Fruit fly (Drosophila melanogaster) whole organism, embryonic: ENCODE measurements around the gene CG5096.
A peak's percentile ranks its signal among the peaks of the same experiment; 100 is the strongest.

Source experiments
- Awh ChIP-seq: fragments of 200-800 bp; sonication (Bioruptor generic); IDR thresholded peaks from 2 replicates; pipeline ENCODE4, ENCODE4 v1.3.6; 2022; ENCODE audit warnings: missing biosample characterization, missing genetic modification characterization
- CG11247 ChIP-seq: fragments of 200-800 bp; sonication (Bioruptor generic); IDR thresholded peaks from 2 replicates; pipeline ENCODE4 v1.3.6; 2022; ENCODE audit warnings: missing biosample characterization, missing genetic modification characterization
- CG14441 ChIP-seq: fragments of 200-800 bp; sonication (Bioruptor generic); IDR thresholded peaks from 2 replicates; pipeline ENCODE4 v1.3.6; 2022; ENCODE audit warnings: missing biosample characterization, missing genetic modification characterization
- CG14965 ChIP-seq: fragments of 200-800 bp; sonication (Bioruptor generic); optimal IDR thresholded peaks from 2 replicates; lab custom pipeline; 2016; ENCODE audit warnings: missing biosample characterization, missing genetic modification characterization, borderline replicate concordance
- CG1603 ChIP-seq: fragments of 200-800 bp; sonication (Bioruptor generic); optimal IDR thresholded peaks from 2 replicates; lab custom pipeline; 2019; ENCODE audit warnings: missing biosample characterization, mild to moderate bottlenecking, missing genetic modification characterization, moderate library complexity
- CG2116 ChIP-seq: fragments of 200-800 bp; sonication (Bioruptor generic); optimal IDR thresholded peaks from 3 replicates; lab custom pipeline; 2018; ENCODE audit warnings: missing biosample characterization, mild to moderate bottlenecking, missing genetic modification characterization
- CG2129 ChIP-seq: fragments of 200-800 bp; sonication (Bioruptor generic); IDR thresholded peaks from 2 replicates; pipeline ENCODE4 v1.3.6; 2022; ENCODE audit warnings: missing biosample characterization, missing genetic modification characterization; ENCODE audit not compliant: partially characterized antibody
- CG2678 ChIP-seq: fragments of 200-800 bp; sonication (Bioruptor generic); optimal IDR thresholded peaks from 3 replicates; lab custom pipeline; 2019; ENCODE audit warnings: missing biosample characterization, mild to moderate bottlenecking, missing genetic modification characterization, moderate library complexity
- CG2889 ChIP-seq: fragments of 200-800 bp; sonication (Bioruptor generic); IDR thresholded peaks from 3 replicates; pipeline ENCODE4 v1.3.6; 2022; ENCODE audit warnings: missing biosample characterization, missing genetic modification characterization
- CG3065 ChIP-seq: fragments of 200-800 bp; sonication (Bioruptor generic); optimal IDR thresholded peaks from 2 replicates; lab custom pipeline; 2016; ENCODE audit warnings: missing biosample characterization, missing genetic modification characterization
- CG31388 ChIP-seq: fragments of 200-800 bp; sonication (Bioruptor generic); optimal IDR thresholded peaks from 2 replicates; lab custom pipeline; 2016; ENCODE audit warnings: missing biosample characterization, missing genetic modification characterization
- CG4730 ChIP-seq: fragments of 200-800 bp; sonication (Bioruptor generic); IDR thresholded peaks from 2 replicates; pipeline ENCODE4 v1.3.6; 2022; ENCODE audit warnings: missing biosample characterization, missing genetic modification characterization
- CG8089 ChIP-seq: fragments of 200-800 bp; sonication (Bioruptor generic); optimal IDR thresholded peaks from 3 replicates; lab custom pipeline; 2016; ENCODE audit warnings: missing biosample characterization, missing genetic modification characterization
- CG8359 ChIP-seq: fragments of 200-800 bp; sonication (Bioruptor generic); optimal IDR thresholded peaks from 2 replicates; lab custom pipeline; 2017; ENCODE audit warnings: missing biosample characterization, mild to moderate bottlenecking, missing genetic modification characterization, borderline replicate concordance
- CG9817 ChIP-seq: fragments of 200-800 bp; sonication (Bioruptor generic); optimal IDR thresholded peaks from 2 replicates; lab custom pipeline; 2018; ENCODE audit warnings: missing biosample characterization, mild to moderate bottlenecking, missing genetic modification characterization, moderate library complexity
- CHES-1-like ChIP-seq: fragments of 200-800 bp; sonication (Bioruptor generic); optimal IDR thresholded peaks from 2 replicates; lab custom pipeline; 2016; ENCODE audit warnings: missing biosample characterization, missing genetic modification characterization
- D19A ChIP-seq: fragments of 200-800 bp; optimal IDR thresholded peaks from 3 replicates; lab custom pipeline; 2019; ENCODE audit warnings: missing biosample characterization, mild to moderate bottlenecking, missing genetic modification characterization, moderate library complexity
- Doc2 ChIP-seq: fragments of 200-800 bp; sonication (Bioruptor generic); IDR thresholded peaks from 2 replicates; pipeline ENCODE4 v1.3.6; 2022; ENCODE audit warnings: missing biosample characterization, missing genetic modification characterization
- Hr78 ChIP-seq, 2 experiments: fragments of 200-800 bp in 1 of 2; fragments of >200 bp in 1 of 2; sonication (Bioruptor generic) in 1 of 2; optimal IDR thresholded peaks; 2 replicates each; lab custom pipeline; 2017 to 2019; ENCODE audit warnings: missing biosample characterization in 2 of 2, missing genetic modification characterization in 2 of 2, mild to moderate bottlenecking in 1 of 2, moderate library complexity in 1 of 2
- NC2α ChIP-seq: fragments of 200-800 bp; sonication (Bioruptor generic); optimal IDR thresholded peaks from 2 replicates; lab custom pipeline; 2016; ENCODE audit warnings: missing biosample characterization, missing genetic modification characterization
- NfI ChIP-seq: fragments of 200-800 bp; sonication (Bioruptor generic); optimal IDR thresholded peaks from 3 replicates; lab custom pipeline; 2018; ENCODE audit warnings: missing biosample characterization, mild to moderate bottlenecking, missing genetic modification characterization, moderate library complexity
- Scr ChIP-seq: fragments of 200-800 bp; sonication (Bioruptor generic); IDR thresholded peaks from 2 replicates; pipeline ENCODE4 v1.3.6; 2022; ENCODE audit warnings: missing biosample characterization, missing genetic modification characterization; ENCODE audit not compliant: partially characterized antibody
- Sox102F ChIP-seq: fragments of 200-800 bp; sonication (Bioruptor generic); optimal IDR thresholded peaks from 2 replicates; lab custom pipeline; 2018; ENCODE audit warnings: missing biosample characterization, mild to moderate bottlenecking, missing genetic modification characterization, moderate library complexity
- Taf1 ChIP-seq: fragments of 200-800 bp; sonication (Bioruptor generic); IDR thresholded peaks from 2 replicates; pipeline ENCODE4 v1.3.6; 2022; ENCODE audit warnings: missing biosample characterization, missing genetic modification characterization
- Xrp1 ChIP-seq: fragments of 200-800 bp; sonication (Bioruptor generic); IDR thresholded peaks from 2 replicates; pipeline ENCODE4 v1.3.6; 2022; ENCODE audit warnings: missing biosample characterization, missing genetic modification characterization
- ase ChIP-seq: fragments of 200-800 bp; sonication (Bioruptor generic); IDR thresholded peaks from 3 replicates; pipeline ENCODE4 v1.3.6; 2022; ENCODE audit warnings: missing biosample characterization, missing genetic modification characterization
- ci ChIP-seq: fragments of 200-800 bp; sonication (Bioruptor generic); IDR thresholded peaks from 3 replicates; pipeline ENCODE4 v1.3.6; 2022; ENCODE audit warnings: missing biosample characterization, missing genetic modification characterization
- croc ChIP-seq: fragments of 200-800 bp; sonication (Bioruptor generic); conservative IDR thresholded peaks from 3 replicates; pipeline ENCODE4 v1.3.6; 2022; ENCODE audit warnings: missing biosample characterization, missing genetic modification characterization
- da ChIP-seq: fragments of 200-800 bp; sonication (Bioruptor generic); optimal IDR thresholded peaks from 2 replicates; lab custom pipeline; 2016; ENCODE audit warnings: missing biosample characterization, missing genetic modification characterization
- dysf ChIP-seq: fragments of 200-800 bp; sonication (Bioruptor generic); IDR thresholded peaks from 3 replicates; pipeline ENCODE4 v1.3.6; 2022; ENCODE audit warnings: missing biosample characterization, missing genetic modification characterization
- esg ChIP-seq: fragments of 200-800 bp; sonication (Bioruptor generic); conservative IDR thresholded peaks from 2 replicates; pipeline ENCODE4 v1.3.6; 2022; ENCODE audit warnings: missing biosample characterization, missing genetic modification characterization
- knrl ChIP-seq: fragments of 200-800 bp; sonication (Bioruptor generic); IDR thresholded peaks from 3 replicates; pipeline ENCODE4 v1.3.6; 2022; ENCODE audit warnings: missing biosample characterization, missing genetic modification characterization; ENCODE audit not compliant: partially characterized antibody
- mld ChIP-seq: fragments of 200-800 bp; sonication (Bioruptor generic); IDR thresholded peaks from 3 replicates; pipeline ENCODE4 v1.3.6; 2022; ENCODE audit warnings: missing biosample characterization, missing genetic modification characterization; ENCODE audit not compliant: partially characterized antibody
- nau ChIP-seq: fragments of 200-800 bp; sonication (Bioruptor generic); optimal IDR thresholded peaks from 3 replicates; lab custom pipeline; 2017; ENCODE audit warnings: missing biosample characterization, mild to moderate bottlenecking, missing genetic modification characterization, missing genetic modification reagents
- pfk ChIP-seq: fragments of 200-800 bp; sonication (Bioruptor generic); optimal IDR thresholded peaks from 2 replicates; lab custom pipeline; 2018; ENCODE audit warnings: missing biosample characterization, mild to moderate bottlenecking, missing genetic modification characterization, moderate library complexity
- pzg ChIP-seq: fragments of 200-800 bp; sonication (Bioruptor generic); optimal IDR thresholded peaks from 3 replicates; lab custom pipeline; 2018; ENCODE audit warnings: missing biosample characterization, mild to moderate bottlenecking, missing genetic modification characterization, moderate library complexity
- sima ChIP-seq: fragments of 200-800 bp; sonication (Bioruptor generic); optimal IDR thresholded peaks from 2 replicates; lab custom pipeline; 2016; ENCODE audit warnings: missing biosample characterization, missing genetic modification characterization
- stc ChIP-seq: fragments of 200-800 bp; sonication (Bioruptor generic); IDR thresholded peaks from 2 replicates; pipeline ENCODE4 v1.3.6; 2022; ENCODE audit warnings: missing biosample characterization, missing genetic modification characterization
- tna ChIP-seq: fragments of 200-800 bp; sonication (Bioruptor generic); IDR thresholded peaks from 2 replicates; pipeline ENCODE4 v1.3.6; 2022; ENCODE audit warnings: missing biosample characterization, missing genetic modification characterization; ENCODE audit not compliant: partially characterized antibody
- wdn ChIP-seq: fragments of 200-800 bp; sonication (Bioruptor generic); IDR thresholded peaks from 2 replicates; pipeline ENCODE4 v1.3.6; 2022; ENCODE audit warnings: missing biosample characterization, missing genetic modification characterization
- yki ChIP-seq: fragments of >200 bp; optimal IDR thresholded peaks from 3 replicates; lab custom pipeline; 2018
- zen ChIP-seq: fragments of 200-800 bp; sonication (Bioruptor generic); optimal IDR thresholded peaks from 3 replicates; lab custom pipeline; 2018; ENCODE audit warnings: missing biosample characterization, mild to moderate bottlenecking, missing genetic modification characterization, moderate library complexity

The CG5096 gene

dm6 chr2L:10372297-10372696 is 9.8 kb upstream of the CG5096 start (continued):
- no peak for TF ChIP-seq CG14441 (GFP tag; lab: Robert Waterston, UW)
- TF ChIP-seq Xrp1: no peak
- no peak for TF ChIP-seq tna (GFP tag; lab: Robert Waterston, UW)
- no peak for TF ChIP-seq zen (tag; lab: Kevin White, UChicago)
- TF ChIP-seq NC2α: no peak
- no peak for TF ChIP-seq CG2129 (GFP tag; lab: Robert Waterston, UW)
- TF ChIP-seq CG2116: no peak
- no peak for TF ChIP-seq Sox102F
- no peak for TF ChIP-seq CG14965
- no peak for TF ChIP-seq CG2678 (tag; lab: Kevin White, UChicago)
- 0 out of 3 replicates have a peak, but pooled peaks have one; percentile 11 for TF ChIP-seq ase (GFP tag; lab: Robert Waterston, UW)
- no peak for TF ChIP-seq stc
- no peak for TF ChIP-seq Awh
- TF ChIP-seq pfk (GFP tag; lab: Kevin White, UChicago): peak; percentile 86
- no peak for TF ChIP-seq CG11247
- TF ChIP-seq sima (GFP tag; lab: Kevin White, UChicago): no peak
- no peak for TF ChIP-seq CG3065 (GFP tag; lab: Kevin White, UChicago)
- TF ChIP-seq da (GFP tag; lab: Kevin White, UChicago): peak; percentile 13
- no peak for TF ChIP-seq wdn (GFP tag; lab: Robert Waterston, UW)
- no peak for TF ChIP-seq croc (GFP tag; lab: Robert Waterston, UW)
- peak; percentile 67 for TF ChIP-seq CG1603 (tag; lab: Kevin White, UChicago)
- no peak for TF ChIP-seq Scr
- no peak for TF ChIP-seq D19A (tag; lab: Kevin White, UChicago)
- no peak for TF ChIP-seq NfI (GFP tag; lab: Kevin White, UChicago)
- TF ChIP-seq CG8359: no peak
- TF ChIP-seq Hr78 (GFP tag; optimal IDR thresholded peaks at IDR 0.05; lab: Kevin White, UChicago): no peak
- no peak for TF ChIP-seq CG9817 (tag; lab: Kevin White, UChicago)
- TF ChIP-seq CG4730: no peak
- 0 out of 3 replicates have a peak, but pooled peaks have one; percentile 28 for TF ChIP-seq dysf (GFP tag; lab: Robert Waterston, UW)
- TF ChIP-seq Doc2 (GFP tag; lab: Robert Waterston, UW): no peak
- no peak for TF ChIP-seq knrl
- TF ChIP-seq CG8089 (GFP tag; lab: Kevin White, UChicago): no peak
- TF ChIP-seq yki (lab: Kevin White, UChicago): no peak
- TF ChIP-seq CG2889 (GFP tag; lab: Robert Waterston, UW): no peak
- 0 out of 3 replicates have a peak, but pooled peaks have one; percentile 33 for TF ChIP-seq ci (GFP tag; lab: Robert Waterston, UW)
- no peak for TF ChIP-seq Taf1 (GFP tag; lab: Robert Waterston, UW)
- TF ChIP-seq mld (GFP tag; lab: Robert Waterston, UW): no peak
- TF ChIP-seq CG31388 (GFP tag; lab: Kevin White, UChicago): no peak
- no peak for TF ChIP-seq pzg (GFP tag; lab: Kevin White, UChicago)
- no peak for TF ChIP-seq esg (GFP tag; lab: Robert Waterston, UW)
- no peak for TF ChIP-seq CHES-1-like (GFP tag; lab: Kevin White, UChicago)
- no peak for TF ChIP-seq nau (GFP tag; lab: Kevin White, UChicago)
